Worm (Caenorhabditis elegans) whole organism, L3 larva: ENCODE measurements around the gene gtl-2.

ENCODE experiments used
- aly-2 ChIP-seq: fragments of 150-350 bp; optimal IDR thresholded peaks from 2 replicates; lab custom pipeline; 2014; ENCODE audit warnings: missing biosample characterization, missing genetic modification characterization
- ceh-16 ChIP-seq: sonication (generic microtip); optimal IDR thresholded peaks from 2 replicates; lab custom pipeline; 2017; ENCODE audit warnings: missing biosample characterization, missing genetic modification characterization
- ceh-28 ChIP-seq: fragments of 150-350 bp; optimal IDR thresholded peaks from 2 replicates; lab custom pipeline; 2014; ENCODE audit warnings: missing biosample characterization, missing genetic modification reagents, missing genetic modification characterization
- ceh-82 ChIP-seq: fragments of 150-350 bp; optimal IDR thresholded peaks from 2 replicates; lab custom pipeline; 2014; ENCODE audit warnings: missing biosample characterization, missing genetic modification characterization
- ceh-9 ChIP-seq: sonication (generic microtip); optimal IDR thresholded peaks from 2 replicates; lab custom pipeline; 2018; ENCODE audit warnings: missing biosample characterization, missing genetic modification characterization
- daf-12 ChIP-seq: fragments of 150-350 bp; optimal IDR thresholded peaks from 2 replicates; lab custom pipeline; 2014; ENCODE audit warnings: missing biosample characterization, missing genetic modification reagents, missing genetic modification characterization
- egl-27 ChIP-seq: sonication (generic microtip); optimal IDR thresholded peaks from 4 replicates; lab custom pipeline; 2017; ENCODE audit warnings: missing biosample characterization, missing genetic modification reagents, missing genetic modification characterization
- elt-1 ChIP-seq: fragments of 150-350 bp; optimal IDR thresholded peaks from 2 replicates; lab custom pipeline; 2014; ENCODE audit warnings: missing biosample characterization, missing genetic modification characterization
- elt-2 ChIP-seq: sonication (generic microtip); optimal IDR thresholded peaks from 2 replicates; lab custom pipeline; 2016; ENCODE audit warnings: missing genetic modification reagents, mild to moderate bottlenecking, missing genetic modification characterization, missing compliant biosample characterization
- elt-3 ChIP-seq, 3 experiments: fragments of 150-350 bp in 1 of 3; sonication (generic microtip) in 2 of 3; optimal IDR thresholded peaks; 2 replicates in 2 of 3; 4 replicates in 1 of 3; lab custom pipeline; 2014 to 2017; ENCODE audit warnings: missing biosample characterization in 3 of 3, missing genetic modification characterization in 3 of 3
- eor-1 ChIP-seq, 2 experiments: fragments of 150-350 bp; optimal IDR thresholded peaks; 2 replicates each; lab custom pipeline; 2014 to 2018; ENCODE audit warnings: missing biosample characterization in 2 of 2, missing genetic modification characterization in 2 of 2
- fkh-2 ChIP-seq: fragments of 150-350 bp; optimal IDR thresholded peaks from 2 replicates; lab custom pipeline; 2014; ENCODE audit warnings: missing biosample characterization, missing genetic modification reagents, missing genetic modification characterization
- fos-1 ChIP-seq: fragments of 150-350 bp; optimal IDR thresholded peaks from 2 replicates; lab custom pipeline; 2014; ENCODE audit warnings: missing biosample characterization, missing genetic modification characterization
- hmg-11 ChIP-seq: sonication (generic microtip); optimal IDR thresholded peaks from 2 replicates; lab custom pipeline; 2016; ENCODE audit warnings: missing genetic modification characterization, missing compliant biosample characterization
- jun-1 ChIP-seq: fragments of 150-350 bp; optimal IDR thresholded peaks from 2 replicates; lab custom pipeline; 2014; ENCODE audit warnings: missing biosample characterization, missing genetic modification reagents, missing genetic modification characterization
- lin-15B ChIP-seq: fragments of 150-350 bp; optimal IDR thresholded peaks from 2 replicates; lab custom pipeline; 2014; ENCODE audit warnings: missing biosample characterization, missing genetic modification characterization
- lin-39 ChIP-seq: fragments of 150-350 bp; optimal IDR thresholded peaks from 2 replicates; lab custom pipeline; 2018; ENCODE audit warnings: missing biosample characterization, missing genetic modification reagents, missing genetic modification characterization
- mml-1 ChIP-seq: fragments of 150-350 bp; sonication (generic microtip); optimal IDR thresholded peaks from 3 replicates; lab custom pipeline; 2014; ENCODE audit warnings: missing biosample characterization, missing genetic modification characterization
- nhr-11 ChIP-seq: fragments of 150-350 bp; optimal IDR thresholded peaks from 2 replicates; lab custom pipeline; 2014; ENCODE audit warnings: missing biosample characterization, missing genetic modification characterization
- nhr-237 ChIP-seq: fragments of 150-350 bp; optimal IDR thresholded peaks from 2 replicates; lab custom pipeline; 2014; ENCODE audit warnings: missing biosample characterization, missing genetic modification characterization
- nhr-25 ChIP-seq: sonication (generic microtip); optimal IDR thresholded peaks from 2 replicates; lab custom pipeline; 2017; ENCODE audit warnings: missing biosample characterization, missing genetic modification characterization
- nhr-43 ChIP-seq: sonication (generic microtip); optimal IDR thresholded peaks from 2 replicates; lab custom pipeline; 2016; ENCODE audit warnings: mild to moderate bottlenecking, missing genetic modification characterization, missing compliant biosample characterization; ENCODE audit not compliant: poor library complexity, severe bottlenecking
- nhr-67 ChIP-seq: fragments of 150-350 bp; optimal IDR thresholded peaks from 2 replicates; lab custom pipeline; 2014; ENCODE audit warnings: missing biosample characterization, missing genetic modification characterization
- nhr-77 ChIP-seq: fragments of 150-350 bp; optimal IDR thresholded peaks from 2 replicates; lab custom pipeline; 2014; ENCODE audit warnings: missing biosample characterization, missing genetic modification characterization
- pha-4 ChIP-seq: fragments of 150-350 bp; optimal IDR thresholded peaks from 2 replicates; lab custom pipeline; 2014; ENCODE audit warnings: missing biosample characterization, missing genetic modification reagents, missing genetic modification characterization
- pqm-1 ChIP-seq: fragments of 150-350 bp; optimal IDR thresholded peaks from 2 replicates; lab custom pipeline; 2017; ENCODE audit warnings: missing biosample characterization, missing genetic modification characterization, inconsistent platforms
- skn-1 ChIP-seq: fragments of 150-350 bp; optimal IDR thresholded peaks from 2 replicates; lab custom pipeline; 2014; ENCODE audit warnings: missing biosample characterization, missing genetic modification characterization
- snpc-4 ChIP-seq: fragments of 150-350 bp; optimal IDR thresholded peaks from 2 replicates; lab custom pipeline; 2014; ENCODE audit warnings: missing biosample characterization, missing genetic modification characterization
- unc-39 ChIP-seq: sonication (generic microtip); optimal IDR thresholded peaks from 4 replicates; lab custom pipeline; 2017; ENCODE audit warnings: missing biosample characterization, missing genetic modification characterization
- unc-62 ChIP-seq: fragments of 150-350 bp; sonication (generic microtip); optimal IDR thresholded peaks from 4 replicates; lab custom pipeline; 2014; ENCODE audit warnings: missing biosample characterization, missing genetic modification reagents, missing genetic modification characterization
- ztf-11 ChIP-seq: fragments of 150-350 bp; optimal IDR thresholded peaks from 2 replicates; lab custom pipeline; 2014; ENCODE audit warnings: missing biosample characterization, missing genetic modification characterization

gtl-2 gene

ce11 chrIV:11284102-11284531 is 10.9 kb downstream of the gtl-2 start:
- TF ChIP-seq egl-27 (no peak), nhr-25 (tag; lab: Kevin White, UChicago) (no peak), aly-2 (tag; lab: Kevin White, UChicago) (no peak), elt-2 (tag; lab: Kevin White, UChicago) (peak; percentile 98), skn-1 (peak; percentile 42), hmg-11 (tag; lab: Kevin White, UChicago) (no peak), nhr-237 (tag; lab: Kevin White, UChicago) (no peak), mml-1 (tag; lab: Kevin White, UChicago) (no peak), pha-4 (tag; lab: Kevin White, UChicago) (peak; percentile 95), nhr-11 (tag; lab: Kevin White, UChicago) (no peak), nhr-43 (tag; lab: Kevin White, UChicago) (no peak), ceh-82 (tag; lab: Kevin White, UChicago) (no peak), fos-1 (tag; lab: Kevin White, UChicago) (peak; percentile 53), pqm-1 (tag; lab: Kevin White, UChicago) (peak; percentile 93), jun-1 (tag; lab: Kevin White, UChicago) (peak; percentile 78)

DNA sequence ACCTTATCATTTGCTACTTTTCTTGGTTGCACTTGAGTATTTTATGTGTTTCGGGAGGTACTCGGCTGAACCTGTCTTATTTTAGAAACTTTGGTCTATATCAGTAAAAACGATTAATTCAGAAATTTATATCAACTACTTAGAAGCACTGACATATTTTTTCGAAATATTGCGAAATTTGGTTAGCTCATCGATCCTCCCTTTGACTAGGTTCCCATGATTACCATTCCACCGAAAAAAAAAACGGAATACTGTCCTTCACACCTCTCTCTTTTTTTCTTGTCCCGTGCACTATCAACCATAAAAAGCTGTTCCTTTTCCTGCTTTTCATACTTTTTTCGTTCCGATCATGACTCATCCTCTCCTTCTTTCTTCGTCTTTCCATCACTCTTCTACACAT is 12.0 kb downstream of the gtl-2 start:
- peak; percentile 4 for TF ChIP-seq elt-2 (tag; lab: Kevin White, UChicago)
- TF ChIP-seq nhr-67 (tag; lab: Kevin White, UChicago) = no peak
- TF ChIP-seq pha-4 (tag; lab: Kevin White, UChicago) = peak; percentile 12
- TF ChIP-seq nhr-77 (tag; lab: Kevin White, UChicago) = no peak

DNA sequence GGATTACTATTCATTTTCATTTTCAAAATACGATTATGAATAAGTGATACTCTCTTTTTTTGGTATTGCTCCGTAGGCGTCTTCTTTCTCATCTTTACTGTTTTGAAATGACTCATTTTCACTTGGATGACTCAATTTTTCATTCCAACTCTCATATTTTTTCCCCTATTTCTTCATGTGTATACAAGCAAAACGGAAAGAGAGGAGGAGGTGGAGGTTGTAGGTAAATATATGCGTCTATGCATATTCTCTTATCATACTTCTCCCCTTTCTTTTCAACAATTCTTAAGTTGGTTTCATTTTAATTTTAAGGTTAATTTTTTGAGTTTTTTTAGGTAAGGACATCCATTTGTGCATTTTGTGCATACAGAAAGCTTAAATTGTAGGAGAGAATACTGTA is 12.9 kb downstream of the gtl-2 start:
- no peak for TF ChIP-seq elt-3 (tag; optimal IDR thresholded peaks at IDR 0.05; lab: Kevin White, UChicago)
- TF ChIP-seq ceh-9 = no peak
- no peak for TF ChIP-seq aly-2 (tag; lab: Kevin White, UChicago)
- TF ChIP-seq pha-4 (tag; lab: Kevin White, UChicago) = peak; percentile 46
- no peak for TF ChIP-seq lin-39 (tag; lab: Kevin White, UChicago)
- TF ChIP-seq pqm-1 (tag; lab: Kevin White, UChicago) = peak; percentile 71
- TF ChIP-seq jun-1 (tag; lab: Kevin White, UChicago) = no peak
- TF ChIP-seq nhr-25 (tag; lab: Kevin White, UChicago) = no peak
- no peak for TF ChIP-seq ceh-28 (tag; lab: Kevin White, UChicago)
- no peak for TF ChIP-seq lin-15B
- no peak for TF ChIP-seq ceh-16 (tag; lab: Kevin White, UChicago)
- no peak for TF ChIP-seq fkh-2 (tag; lab: Kevin White, UChicago)
- no peak for TF ChIP-seq snpc-4 (tag; lab: Kevin White, UChicago)
- TF ChIP-seq ztf-11 (tag; lab: Kevin White, UChicago) = no peak
- TF ChIP-seq elt-2 (tag; lab: Kevin White, UChicago) = peak; percentile 31

DNA sequence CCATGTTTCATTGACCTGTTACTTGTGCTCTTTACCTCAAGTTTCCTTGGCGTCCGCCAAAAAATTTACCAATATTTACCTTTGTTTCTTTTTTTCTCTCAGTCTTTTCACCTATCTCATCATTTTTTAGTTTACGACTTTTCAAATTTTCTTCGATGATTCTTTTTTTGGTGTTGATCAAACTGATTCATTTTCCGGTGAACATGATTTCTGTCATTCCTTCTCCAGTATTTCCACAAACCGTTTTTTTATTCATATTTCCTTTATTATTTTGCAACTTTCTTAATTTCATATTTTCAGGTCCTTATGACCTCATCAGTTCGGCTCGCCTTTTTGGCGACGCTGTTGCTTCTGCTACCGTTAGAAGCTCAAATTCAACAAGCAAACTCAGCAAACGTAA is 14.3 kb downstream of the gtl-2 start, which contains the start of gene F54D1.6:
TSS of gene F54D1.6 (plus strand) at position 301 of the 400 bp plus-strand sequence.
- TF ChIP-seq eor-1 (tag; optimal IDR thresholded peaks at IDR 0.05; lab: Kevin White, UChicago) = no peak
- peak; percentile 44 for TF ChIP-seq pha-4 (tag; lab: Kevin White, UChicago)
- no peak for TF ChIP-seq elt-3 (tag; optimal IDR thresholded peaks at IDR 0.05; lab: Kevin White, UChicago)
- TF ChIP-seq nhr-25 (tag; lab: Kevin White, UChicago) = no peak
- TF ChIP-seq nhr-67 (tag; lab: Kevin White, UChicago) = no peak
- no peak for TF ChIP-seq nhr-43 (tag; lab: Kevin White, UChicago)
- TF ChIP-seq, all 47 proteins: peak for 1

DNA sequence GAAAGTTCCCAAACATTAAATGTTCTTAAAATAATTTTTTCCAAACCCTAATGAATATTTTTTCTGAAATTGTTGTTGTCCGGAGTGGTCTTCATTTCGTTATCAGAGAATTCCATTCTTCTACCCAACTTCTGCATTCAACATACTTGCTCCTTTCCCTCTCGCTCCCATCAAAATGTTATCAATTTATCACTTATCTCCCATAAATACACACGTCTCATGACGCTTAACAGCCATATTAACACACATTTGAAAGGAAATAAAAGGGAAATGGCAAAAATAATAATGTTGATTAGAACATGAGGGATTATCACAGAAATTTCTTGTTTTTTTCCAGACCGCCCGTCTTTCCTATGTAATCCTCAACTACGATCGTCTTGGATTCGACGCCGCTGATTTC is 15.7 kb downstream of the gtl-2 start:
- TF ChIP-seq unc-62 (no peak), unc-39 (tag; lab: Kevin White, UChicago) (no peak), elt-2 (tag; lab: Kevin White, UChicago) (peak; percentile 97), elt-1 (tag; lab: Kevin White, UChicago) (no peak), daf-12 (tag; lab: Kevin White, UChicago) (no peak), pha-4 (tag; lab: Kevin White, UChicago) (peak; percentile 53), pqm-1 (tag; lab: Kevin White, UChicago) (peak; percentile 90)
